Fruit fly (Drosophila melanogaster) ovary, adult (tissue): ENCODE measurements around the gene CG14253.
A peak's percentile ranks its signal among the peaks of the same experiment; 100 is the strongest.

Experiments
- CG17801 ChIP-seq: fragments of 200-800 bp; optimal IDR thresholded peaks from 2 replicates; lab custom pipeline; 2019; ENCODE audit warnings: missing biosample characterization, mild to moderate bottlenecking, missing genetic modification characterization, moderate library complexity; ENCODE audit not compliant: partially characterized antibody

CG14253 gene

DNA sequence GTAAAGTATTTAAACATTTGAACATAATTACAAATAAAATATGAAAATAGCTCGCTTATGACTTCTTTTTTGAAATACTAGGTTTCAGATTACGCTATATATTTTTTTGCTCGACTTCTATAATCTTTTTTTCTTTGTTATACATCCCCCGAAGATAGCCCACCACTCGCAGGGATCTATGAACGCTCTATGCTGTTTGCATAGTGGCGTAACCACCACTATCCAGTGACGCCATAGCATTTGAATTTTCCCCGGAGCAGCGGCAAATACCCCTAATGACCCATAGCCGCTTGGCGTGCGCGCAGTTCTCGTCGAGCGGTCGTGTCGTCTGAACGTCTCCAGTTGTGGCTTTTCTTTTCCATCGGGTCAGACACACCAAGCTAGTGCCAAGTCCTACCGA lies at the start of gene CG14253, which contains the start of gene CG46313:
Gene CG14253, plus strand, starts transcription at position 301 of the 400 bp plus-strand sequence.
Gene CG46313, plus strand, starts transcription at position 301 of the 400 bp plus-strand sequence.
- TF ChIP-seq CG17801 (GFP tag; lab: Kevin White, UChicago), result no peak

DNA sequence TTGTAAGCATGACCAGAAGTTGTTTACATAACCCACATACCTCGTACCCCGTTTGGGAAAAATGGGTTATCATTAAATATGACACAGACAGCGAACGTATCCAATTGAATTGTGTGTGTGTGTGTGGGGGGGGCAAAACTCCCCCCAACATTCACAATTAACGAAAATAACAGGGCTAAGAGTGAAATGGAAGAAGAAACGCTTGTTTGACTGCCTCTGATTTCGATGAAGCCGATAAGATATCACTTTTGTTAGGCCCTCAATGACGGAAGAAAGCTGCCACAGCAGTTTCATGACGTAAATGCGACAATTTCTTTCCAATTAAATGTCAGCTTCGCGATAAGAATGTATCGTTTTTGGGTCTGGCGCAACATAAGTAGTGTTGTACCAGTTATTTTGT lies 44.5 kb upstream of the CG14253 start:
- no peak for TF ChIP-seq CG17801 (GFP tag; lab: Kevin White, UChicago)

DNA sequence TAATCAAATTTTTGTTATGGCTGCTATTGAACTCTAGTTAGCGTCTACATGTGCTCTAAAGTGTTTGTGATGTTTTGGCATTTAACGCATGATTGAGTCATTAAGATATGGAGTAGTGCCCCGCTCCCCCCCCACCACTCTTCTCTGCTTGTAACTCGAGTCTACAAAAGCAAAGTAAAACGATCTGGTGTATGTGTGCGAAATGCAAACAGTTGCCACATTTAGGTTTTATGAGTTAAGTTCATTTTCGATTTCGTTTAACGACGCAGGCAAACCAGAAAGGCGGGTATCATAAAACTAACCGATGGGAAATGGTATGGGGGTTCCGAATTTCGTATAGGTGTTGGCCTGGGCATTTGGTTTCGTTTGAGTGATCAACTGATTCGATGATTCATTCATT lies 43.8 kb upstream of the CG14253 start:
- TF ChIP-seq CG17801 (GFP tag; lab: Kevin White, UChicago), result no peak

DNA sequence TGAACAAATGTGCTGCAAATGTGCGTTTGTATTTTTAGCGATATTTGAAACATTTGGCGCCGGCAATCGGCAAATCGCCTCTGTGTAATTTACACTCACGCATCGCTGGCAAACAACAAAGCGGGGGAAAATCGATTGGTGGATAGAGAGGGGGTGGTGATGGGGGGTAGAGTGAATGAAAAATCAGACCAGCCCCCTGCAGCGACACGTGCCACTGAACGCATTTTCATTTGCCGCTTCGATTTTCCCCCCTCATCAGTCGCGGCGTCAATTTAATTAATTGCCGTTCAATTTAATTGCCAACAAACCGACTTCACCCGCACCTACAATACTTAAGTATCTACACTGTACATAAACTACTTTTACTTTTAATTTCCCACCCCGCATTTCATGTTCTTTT lies 42.9 kb upstream of the CG14253 start:
- TF ChIP-seq CG17801 (GFP tag; lab: Kevin White, UChicago), result no peak

DNA sequence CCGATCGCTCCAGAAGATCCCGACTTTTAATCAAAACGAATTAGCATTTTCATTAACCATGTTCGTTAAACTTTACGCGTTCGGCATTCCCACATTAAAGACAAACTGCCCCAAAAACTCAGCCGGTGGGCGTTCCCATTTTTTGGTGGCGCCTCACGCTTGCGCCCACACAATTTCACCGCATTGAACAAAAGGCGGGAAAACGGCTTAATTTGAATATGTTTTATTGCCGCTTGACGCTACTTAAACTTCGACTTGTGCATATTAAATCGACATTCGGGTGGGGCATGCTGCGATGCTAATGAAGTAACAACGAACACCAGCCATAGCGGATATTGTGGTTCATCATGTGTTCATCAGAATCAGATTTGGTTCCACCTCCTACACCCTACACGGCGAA lies 41.8 kb upstream of the CG14253 start:
- no peak for TF ChIP-seq CG17801 (GFP tag; lab: Kevin White, UChicago)

DNA sequence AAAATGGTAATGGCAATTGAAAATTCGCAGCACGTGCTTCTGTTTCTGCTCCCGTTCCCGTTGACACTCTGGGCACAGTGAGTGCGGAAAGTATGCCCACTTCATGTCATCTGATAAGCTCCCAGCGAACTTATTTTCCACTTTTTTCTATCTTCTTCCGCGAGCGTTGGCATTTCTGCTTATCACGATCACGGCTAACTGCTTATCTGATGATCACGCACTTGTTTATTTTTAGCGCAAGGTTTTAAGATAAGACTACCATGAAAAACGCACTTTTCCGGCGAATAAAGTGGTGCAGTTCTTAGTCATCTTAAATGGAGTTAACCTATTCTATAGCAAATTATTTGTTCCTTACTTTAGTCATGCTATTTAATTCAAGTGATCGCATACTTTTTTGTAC lies 40.9 kb upstream of the CG14253 start:
- TF ChIP-seq CG17801 (GFP tag; lab: Kevin White, UChicago), result peak; percentile 1

DNA sequence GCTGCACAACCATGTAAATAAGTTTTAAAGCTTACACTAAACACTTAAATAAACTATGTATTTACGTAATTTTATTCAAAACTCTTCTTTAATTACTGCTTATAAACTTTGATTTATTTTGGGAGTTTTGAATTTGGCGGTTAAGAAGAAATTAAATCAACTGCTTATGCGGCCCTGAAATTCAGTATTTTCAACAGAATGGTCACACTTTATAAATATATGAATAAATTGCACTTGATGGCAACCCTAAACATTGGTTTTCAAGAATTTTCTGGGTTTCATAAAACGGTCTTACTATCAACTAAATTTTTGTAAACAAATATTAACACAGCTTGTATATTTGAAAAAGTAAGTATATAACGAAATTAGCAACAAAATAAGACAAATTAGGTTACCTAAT lies 33.1 kb upstream of the CG14253 start, which contains the start of gene CG14252:
Gene CG14252, plus strand, starts transcription at position 302 of the 400 bp plus-strand sequence.
- TF ChIP-seq CG17801 (GFP tag; lab: Kevin White, UChicago), result no peak

DNA sequence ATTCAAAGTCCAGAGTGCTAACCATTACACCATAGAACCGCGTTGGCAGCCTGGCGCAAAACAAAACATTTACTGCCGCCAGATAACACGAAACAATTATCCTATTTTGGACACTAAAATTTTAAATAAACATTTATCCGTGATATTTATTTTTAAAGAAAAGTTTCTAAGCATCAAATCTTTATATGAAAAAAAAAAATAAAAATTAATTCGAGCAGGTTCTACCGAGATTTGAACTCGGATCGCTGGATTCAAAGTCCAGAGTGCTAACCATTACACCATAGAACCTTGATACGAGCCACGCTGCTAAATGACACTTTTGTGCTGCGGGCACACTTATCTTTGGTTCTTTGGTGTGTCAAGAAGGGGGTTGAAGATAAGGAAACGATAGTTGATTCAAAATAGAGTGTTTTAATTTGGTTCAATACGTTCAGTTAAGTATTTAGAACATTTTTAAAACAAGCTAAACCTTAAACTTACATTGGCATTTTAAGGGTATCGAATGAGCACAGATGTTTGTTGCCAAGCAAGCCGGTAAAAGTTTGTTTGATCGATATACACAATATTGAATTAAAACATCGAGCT lies 31.0 kb upstream of the CG14253 start, which contains the start of gene Spag1:
Gene Spag1, plus strand, starts transcription at position 535 of the 585 bp plus-strand sequence.
- peak; percentile 63 for TF ChIP-seq CG17801 (GFP tag; lab: Kevin White, UChicago)

DNA sequence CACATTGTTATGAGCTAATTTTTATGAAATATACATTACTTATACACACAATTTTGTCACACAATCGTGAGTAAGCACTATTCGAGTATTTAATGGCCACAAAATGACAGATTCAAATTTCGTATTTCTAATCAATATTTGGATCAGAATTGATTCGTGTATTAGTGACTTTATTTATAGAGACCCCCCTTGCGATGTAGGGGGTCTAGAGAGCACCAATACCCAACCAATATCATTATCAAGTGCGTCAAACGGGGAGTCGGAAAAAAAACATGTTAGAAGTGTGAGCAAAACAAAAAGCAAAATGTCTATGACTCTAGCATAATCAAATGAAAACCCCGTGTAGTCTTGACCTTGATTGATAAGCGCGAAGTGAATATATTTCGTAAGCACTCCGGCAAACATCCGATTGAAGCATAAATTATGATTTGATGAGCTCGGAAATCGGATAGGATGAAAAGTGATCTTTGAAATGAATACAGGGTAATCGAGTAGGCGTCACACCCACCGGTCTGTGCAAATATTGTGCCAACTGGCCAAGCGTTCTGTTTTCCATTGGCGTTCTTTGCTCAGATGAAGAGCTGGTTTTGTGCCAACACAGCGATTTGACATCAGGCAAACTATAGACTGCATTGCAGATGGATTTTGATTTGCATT lies 26.0 kb upstream of the CG14253 start:
- no peak for TF ChIP-seq CG17801 (GFP tag; lab: Kevin White, UChicago)

DNA sequence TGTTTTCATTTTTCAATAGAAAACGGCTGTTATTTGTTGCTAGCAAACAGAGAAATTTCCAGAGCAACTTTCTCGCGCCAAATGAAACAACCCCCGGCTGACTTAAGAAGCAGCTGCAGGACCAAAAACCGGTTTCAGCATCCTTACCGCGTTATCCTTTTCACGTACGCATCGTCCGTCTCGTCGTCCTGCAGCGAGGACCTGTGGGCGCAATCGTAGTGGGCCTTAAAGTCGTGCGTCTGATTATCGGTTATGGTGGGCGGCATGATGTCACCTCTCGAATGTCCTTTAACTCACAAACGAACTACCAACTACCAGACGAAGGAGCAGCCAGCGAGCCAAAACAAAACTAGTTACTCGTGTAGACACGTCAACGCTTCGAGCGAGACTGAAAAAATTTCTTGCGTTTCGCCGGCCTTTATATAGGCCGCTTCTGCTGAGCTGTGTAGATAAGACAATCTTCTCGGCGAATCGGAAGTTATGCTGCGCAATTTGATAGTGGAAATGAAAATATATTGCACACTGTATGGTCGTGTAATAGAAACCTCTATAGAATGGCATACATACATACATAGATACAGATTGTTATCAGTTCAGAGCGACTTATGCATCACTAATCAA lies 25.4 kb upstream of the CG14253 start:
- TF ChIP-seq CG17801 (GFP tag; lab: Kevin White, UChicago), result no peak

DNA sequence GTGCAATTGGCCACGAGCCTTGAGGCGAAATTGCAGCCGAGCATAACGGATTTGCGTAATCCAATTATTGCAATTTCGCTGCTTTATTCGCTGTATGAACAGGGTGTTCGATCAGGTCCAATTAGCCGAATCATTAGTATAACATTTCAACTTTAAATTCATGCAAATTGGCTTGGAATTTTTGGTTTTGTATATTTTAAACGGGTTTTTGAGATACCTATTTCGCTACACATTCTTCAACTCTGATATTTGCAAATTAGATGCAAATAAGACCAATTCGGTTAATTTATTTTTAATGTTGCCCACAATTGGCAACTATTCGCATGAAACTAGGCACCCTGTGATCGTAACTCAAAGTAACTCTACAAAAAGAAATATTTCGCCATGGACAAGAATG lies 24.9 kb upstream of the CG14253 start:
- peak; percentile 99 for TF ChIP-seq CG17801 (GFP tag; lab: Kevin White, UChicago)

DNA sequence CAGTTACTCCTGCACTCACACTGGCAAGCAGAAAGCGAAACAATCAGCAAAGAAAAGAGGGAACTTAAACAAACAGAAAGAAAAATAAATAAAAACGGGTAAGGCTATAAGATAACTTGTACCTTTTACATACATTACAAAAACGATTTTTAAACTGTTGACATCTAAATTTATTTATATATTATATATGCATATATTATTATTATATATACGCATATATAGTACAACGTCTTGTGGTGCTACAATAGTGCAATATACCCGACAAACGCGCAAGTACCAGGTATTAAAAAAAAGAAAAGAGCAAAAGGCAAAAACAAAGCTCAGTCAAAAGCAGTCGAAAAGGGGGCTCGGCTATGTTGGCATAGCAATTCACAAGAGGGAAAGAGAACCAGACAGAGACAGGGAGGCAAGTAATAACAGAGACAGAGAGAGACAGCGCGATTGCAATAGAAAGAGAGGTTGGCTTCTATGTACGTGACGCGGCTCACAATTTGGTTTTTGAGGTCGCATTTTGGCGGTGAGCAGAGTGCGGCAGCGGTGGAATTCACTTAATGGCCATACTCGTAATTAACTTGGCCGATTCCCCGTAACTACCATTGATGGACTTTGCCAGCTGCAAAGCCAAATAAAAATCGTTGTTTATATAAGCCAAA lies 24.2 kb upstream of the CG14253 start:
- TF ChIP-seq CG17801 (GFP tag; lab: Kevin White, UChicago), result peak; percentile 89

DNA sequence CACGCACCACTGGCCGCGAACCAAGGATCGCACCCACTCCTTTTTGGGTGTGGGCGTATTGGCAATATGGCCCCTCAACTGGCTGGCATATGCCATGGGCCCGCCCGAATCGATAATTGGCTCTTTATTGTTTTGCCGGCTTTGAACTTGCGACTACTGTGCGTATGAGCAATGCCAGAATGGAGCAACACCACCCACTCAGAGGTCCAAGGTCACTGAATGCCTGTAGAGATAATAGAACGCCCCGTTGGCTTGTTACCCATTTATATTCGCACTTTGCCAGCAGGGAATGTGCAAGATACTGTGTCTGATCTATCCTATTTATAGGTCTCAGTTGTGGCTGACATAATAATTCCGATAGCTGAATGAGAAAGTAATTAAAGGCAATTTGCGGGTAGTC lies 22.8 kb upstream of the CG14253 start:
- no peak for TF ChIP-seq CG17801 (GFP tag; lab: Kevin White, UChicago)

DNA sequence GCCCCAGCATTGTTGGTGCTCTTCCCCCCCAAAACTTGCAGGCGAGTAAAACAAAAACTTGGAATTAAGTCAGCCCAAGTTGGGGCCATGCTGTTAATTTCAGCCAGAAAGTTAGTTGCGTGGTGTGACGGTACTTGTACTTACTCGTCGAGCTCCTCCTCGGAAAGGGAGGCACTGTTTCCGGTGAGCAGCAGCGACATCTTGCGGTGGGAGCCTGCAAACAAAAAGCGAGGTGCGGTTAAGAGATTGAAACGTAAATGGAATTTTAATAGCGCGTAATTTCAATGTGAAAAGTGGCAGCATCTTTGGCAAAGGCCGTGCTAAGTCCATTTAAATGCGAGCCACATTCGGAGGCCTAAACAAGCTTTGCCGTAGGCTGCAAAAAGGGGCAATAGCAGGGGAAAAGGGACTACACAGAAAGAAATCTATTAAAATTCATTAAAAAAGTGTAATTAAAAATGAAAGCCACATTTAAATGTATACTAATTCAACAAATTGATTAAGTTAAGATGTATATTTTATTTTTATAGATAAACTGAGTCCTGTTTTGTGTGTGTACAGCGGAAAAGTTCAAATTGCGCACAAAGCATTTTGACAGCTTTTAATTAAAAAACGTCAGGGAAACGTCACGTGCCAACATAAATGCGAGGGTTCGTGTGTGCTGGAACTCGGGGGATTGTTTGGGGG lies 21.8 kb upstream of the CG14253 start:
- TF ChIP-seq CG17801 (GFP tag; lab: Kevin White, UChicago), result no peak

DNA sequence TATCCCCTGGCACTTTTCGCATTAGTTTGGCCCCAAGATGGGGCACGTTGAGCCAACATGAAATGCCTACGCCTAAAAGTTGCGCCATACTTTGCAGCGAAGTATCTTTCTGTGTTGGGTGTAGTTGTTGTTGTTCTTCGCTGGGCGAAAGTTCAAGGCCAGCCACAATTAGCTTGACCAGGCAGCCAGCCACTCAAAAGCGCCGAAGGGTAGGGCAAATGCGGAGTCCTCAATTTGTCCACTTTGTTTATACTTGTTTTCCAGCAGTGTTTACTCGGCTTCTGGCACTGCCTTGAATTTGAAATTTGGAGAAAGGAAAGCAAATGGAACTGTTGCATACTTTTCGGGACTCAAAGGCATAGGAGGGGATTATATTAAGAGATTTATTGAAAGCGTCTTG lies 21.2 kb upstream of the CG14253 start:
- TF ChIP-seq CG17801 (GFP tag; lab: Kevin White, UChicago), result no peak
